Worm (Caenorhabditis elegans): ENCODE results near the gene magu-4.

Gene magu-4

ce11 chrIV:10003372-10003771 is 6.2 kb upstream of the magu-4 start, which contains the start of the genes C47E12.2 and sars-1:
TSS of gene C47E12.2 (minus strand) at chrIV:10003502.
TSS of gene sars-1 (plus strand) at chrIV:10003726.
- TF ChIP-seq mes-2 (tag; optimal IDR thresholded peaks at IDR 0.05; ENCODE audit: poor library complexity, severe bottlenecking) (peak; percentile 44), ZK546.5 (tag; optimal IDR thresholded peaks at IDR 0.05) (no peak), T26A8.4 (GFP tag; IDR thresholded peaks at IDR 0.05) (no peak), aha-1 (tag) (no peak), arid-1 (GFP tag; conservative IDR thresholded peaks at IDR 0.05) (no peak), spr-3 (GFP tag; optimal IDR thresholded peaks at IDR 0.05) (no peak), saeg-2 (GFP tag; IDR thresholded peaks at IDR 0.05) (no peak), ama-1 (optimal IDR thresholded peaks at IDR 0.05) (no peak), Y5F2A.4 (GFP tag; optimal IDR thresholded peaks at IDR 0.05) (no peak), lsy-2 (tag; optimal IDR thresholded peaks at IDR 0.05) (peak in 1 of 2 experiments; percentile 90), zip-2 (tag; optimal IDR thresholded peaks at IDR 0.05) (peak; percentile 86)

ce11 chrIV:10006792-10007191 is 2.8 kb upstream of the magu-4 start, which contains the start of gene C47E12.13:
TSS of gene C47E12.13 (minus strand) at chrIV:10006892.
- no peak for TF ChIP-seq dve-1 (tag; optimal IDR thresholded peaks at IDR 0.05; ENCODE audit: insufficient read depth)
- TF ChIP-seq tag-97 (GFP tag; IDR thresholded peaks at IDR 0.05): no peak
- no peak for TF ChIP-seq cey-2 (tag; optimal IDR thresholded peaks at IDR 0.05; ENCODE audit: borderline replicate concordance, insufficient read depth)
- no peak for TF ChIP-seq snpc-4 (tag; optimal IDR thresholded peaks at IDR 0.05)
- TF ChIP-seq nhr-77 (tag; optimal IDR thresholded peaks at IDR 0.05): no peak
- no peak for TF ChIP-seq ceh-44 (GFP tag; IDR thresholded peaks at IDR 0.05)
- TF ChIP-seq Y75B8A.6 (GFP tag; IDR thresholded peaks at IDR 0.05): no peak
- no peak for TF ChIP-seq hlh-11 (tag; optimal IDR thresholded peaks at IDR 0.05)
- TF ChIP-seq vab-7 (GFP tag; IDR thresholded peaks at IDR 0.05): no peak
- no peak for TF ChIP-seq nhr-41 (GFP tag; IDR thresholded peaks at IDR 0.05)
- TF ChIP-seq nhr-25 (tag; optimal IDR thresholded peaks at IDR 0.05; ENCODE audit: borderline replicate concordance, insufficient read depth): no peak
- TF ChIP-seq Y105C5A.15 (GFP tag; IDR thresholded peaks at IDR 0.05): no peak
- TF ChIP-seq unc-62 (GFP tag; optimal IDR thresholded peaks at IDR 0.05 in 1 of 2): no peak
- no peak for TF ChIP-seq unc-62 (tag; optimal IDR thresholded peaks at IDR 0.05)
- TF ChIP-seq F37D6.2 (tag; optimal IDR thresholded peaks at IDR 0.05): no peak
- TF ChIP-seq F10B5.3 (tag; optimal IDR thresholded peaks at IDR 0.05): no peak
- TF ChIP-seq daf-16 (GFP tag; optimal IDR thresholded peaks at IDR 0.05): no peak
- TF ChIP-seq daf-16 (tag; optimal IDR thresholded peaks at IDR 0.05): no peak
- TF ChIP-seq set-16 (GFP tag; IDR thresholded peaks at IDR 0.05): no peak
- no peak for TF ChIP-seq spr-3 (GFP tag; optimal IDR thresholded peaks at IDR 0.05)

ce11 chrIV:10007758-10008157 is 1.8 kb upstream of the magu-4 start:
- TF ChIP-seq ceh-82 (tag; optimal IDR thresholded peaks at IDR 0.05) (no peak), gei-8 (GFP tag; optimal IDR thresholded peaks at IDR 0.05) (no peak), dmd-6 (GFP tag; IDR thresholded peaks at IDR 0.05) (no peak), mes-2 (tag; optimal IDR thresholded peaks at IDR 0.05; ENCODE audit: poor library complexity, severe bottlenecking) (peak; percentile 30), zag-1 (tag; optimal IDR thresholded peaks at IDR 0.05) (no peak), nhr-42 (GFP tag; IDR thresholded peaks at IDR 0.05) (no peak), nhr-6 (tag; optimal IDR thresholded peaks at IDR 0.05) (no peak), dpl-1 (GFP tag; optimal IDR thresholded peaks at IDR 0.05) (no peak), daf-8 (GFP tag; IDR thresholded peaks at IDR 0.05) (no peak), tra-1 (GFP tag; IDR thresholded peaks at IDR 0.05) (no peak), nhr-77 (tag; optimal IDR thresholded peaks at IDR 0.05) (peak; percentile 5), hlh-30 (tag; optimal IDR thresholded peaks at IDR 0.05; ENCODE audit: insufficient read depth) (peak; percentile 5), egl-27 (tag; optimal IDR thresholded peaks at IDR 0.05) (no peak), mdl-1 (tag; optimal IDR thresholded peaks at IDR 0.05) (peak; percentile 18 to 81), ceh-62 (tag; optimal IDR thresholded peaks at IDR 0.05) (no peak), vab-7 (GFP tag; IDR thresholded peaks at IDR 0.05) (no peak), mxl-3 (GFP tag; optimal IDR thresholded peaks at IDR 0.05) (peak; percentile 54), aly-2 (tag; optimal IDR thresholded peaks at IDR 0.05) (no peak), ces-1 (GFP tag; optimal IDR thresholded peaks at IDR 0.05) (no peak), lin-39 (tag; optimal IDR thresholded peaks at IDR 0.05) (no peak), mdt-29 (GFP tag; IDR thresholded peaks at IDR 0.05) (no peak), T20F7.1 (GFP tag; optimal IDR thresholded peaks at IDR 0.05) (no peak)
